Fruit fly (Drosophila melanogaster): Measurements from ENCODE around the gene pyx.

pyx gene

dm6 chr3L:217480-218118, 5.3 kb downstream of the pyx start, which contains the start of gene CG13877:
Gene CG13877 (plus strand): TSS chr3L:218068.
- no peak for TF ChIP-seq h (optimal IDR thresholded peaks at IDR 0.05)
- TF ChIP-seq ttk (optimal IDR thresholded peaks at IDR 0.05) = no peak
- TF ChIP-seq Sin3A (optimal IDR thresholded peaks at IDR 0.05) = no peak

DNA sequence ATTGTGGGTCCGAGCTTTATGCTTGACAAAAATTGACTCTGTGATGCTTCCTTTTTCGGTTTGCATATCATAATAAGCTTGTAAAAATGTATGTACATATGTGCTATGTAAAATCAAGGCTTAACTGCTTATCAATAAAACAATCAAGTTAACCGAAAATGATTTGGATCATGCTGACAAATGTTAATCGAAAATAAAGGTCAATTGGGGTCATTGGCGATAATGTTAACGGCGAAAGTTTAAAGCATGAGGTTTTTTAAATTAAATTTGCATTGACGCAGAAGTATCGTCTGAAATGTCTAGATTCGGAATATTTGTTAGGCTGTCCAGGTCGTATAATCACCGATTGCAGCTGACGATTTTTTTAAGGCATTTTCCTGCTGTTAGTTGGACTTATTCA, 6.5 kb downstream of the pyx start, which contains the start of gene Kaz1-ORFB:
Gene Kaz1-ORFB, plus strand, starts transcription at position 301 of the 400 bp plus-strand sequence.
- TF ChIP-seq ttk (optimal IDR thresholded peaks at IDR 0.05) (no peak), psq (optimal IDR thresholded peaks at IDR 0.05) (no peak), insv (optimal IDR thresholded peaks at IDR 0.05) (no peak), Sin3A (optimal IDR thresholded peaks at IDR 0.05) (no peak), Myc (optimal IDR thresholded peaks at IDR 0.05) (no peak), h (optimal IDR thresholded peaks at IDR 0.05) (no peak)

DNA sequence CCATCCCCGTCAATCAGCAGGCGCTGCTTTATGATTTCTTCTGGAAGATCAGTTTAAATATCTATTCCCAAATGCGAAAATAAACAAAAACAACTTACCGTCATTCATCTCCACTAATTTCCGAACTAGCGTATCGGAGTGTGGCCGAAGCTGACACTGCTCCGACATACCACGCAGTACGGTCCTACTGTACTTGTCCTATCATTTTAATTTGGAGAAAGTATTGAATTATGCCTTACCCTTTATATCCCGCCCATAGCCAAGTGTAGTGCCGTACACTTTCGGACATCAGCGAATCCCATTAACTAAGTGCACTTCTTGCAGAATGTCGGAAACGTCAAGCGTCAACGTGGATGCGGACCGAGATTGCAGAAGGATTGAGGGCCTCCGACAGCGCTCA, 10.3 kb downstream of the pyx start, which contains the start of the genes thoc7 and Dis3l2:
Gene thoc7, minus strand, starts transcription at position 168 of the 400 bp plus-strand sequence.
Gene Dis3l2, plus strand, starts transcription at position 190 of the 400 bp plus-strand sequence.
- TF ChIP-seq ttk (optimal IDR thresholded peaks at IDR 0.05) (no peak), insv (optimal IDR thresholded peaks at IDR 0.05) (no peak), Sin3A (optimal IDR thresholded peaks at IDR 0.05) (no peak), Myc (optimal IDR thresholded peaks at IDR 0.05) (no peak), psq (optimal IDR thresholded peaks at IDR 0.05) (no peak), h (optimal IDR thresholded peaks at IDR 0.05) (no peak)

DNA sequence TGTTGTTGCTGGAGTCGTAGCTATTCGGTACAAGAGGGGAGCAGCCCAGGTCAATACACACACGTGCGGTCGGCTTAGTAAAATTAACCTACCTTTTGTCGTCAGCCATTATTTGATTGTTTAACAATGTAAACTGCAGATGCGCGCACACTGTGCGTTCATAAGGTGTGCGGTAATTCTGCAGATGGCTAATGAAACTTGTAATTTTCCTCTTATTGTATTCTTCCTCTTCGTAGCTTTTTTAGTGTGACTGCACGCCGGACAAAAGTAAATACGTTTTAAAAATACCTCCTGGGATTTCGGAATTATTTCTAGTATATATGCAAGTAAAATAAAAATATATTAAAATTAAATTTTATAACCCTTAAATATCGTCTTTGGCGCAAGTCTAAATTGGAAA, 11.7 kb downstream of the pyx start, which contains the start of gene Prp4k:
Gene Prp4k, minus strand, starts transcription at position 258 of the 400 bp plus-strand sequence.
- TF ChIP-seq insv (optimal IDR thresholded peaks at IDR 0.05) (no peak), Sin3A (optimal IDR thresholded peaks at IDR 0.05) (no peak), Myc (optimal IDR thresholded peaks at IDR 0.05) (no peak), psq (optimal IDR thresholded peaks at IDR 0.05) (no peak), h (optimal IDR thresholded peaks at IDR 0.05) (no peak), ttk (optimal IDR thresholded peaks at IDR 0.05) (no peak)

- TF ChIP-seq insv (optimal IDR thresholded peaks at IDR 0.05) = no peak
- no peak for TF ChIP-seq Sin3A (optimal IDR thresholded peaks at IDR 0.05)
- no peak for TF ChIP-seq h (optimal IDR thresholded peaks at IDR 0.05)
- TF ChIP-seq Myc (optimal IDR thresholded peaks at IDR 0.05) = no peak
- no peak for TF ChIP-seq psq (optimal IDR thresholded peaks at IDR 0.05)
- TF ChIP-seq ttk (optimal IDR thresholded peaks at IDR 0.05) = no peak
Observed at dm6 chr3L:205723-206284, 17.1 kb downstream of the pyx start, which contains the start of the genes Gk1 and CG13876. Gene Gk1 (minus strand): TSS chr3L:205844. Gene CG13876 (plus strand): TSS chr3L:206134.

DNA sequence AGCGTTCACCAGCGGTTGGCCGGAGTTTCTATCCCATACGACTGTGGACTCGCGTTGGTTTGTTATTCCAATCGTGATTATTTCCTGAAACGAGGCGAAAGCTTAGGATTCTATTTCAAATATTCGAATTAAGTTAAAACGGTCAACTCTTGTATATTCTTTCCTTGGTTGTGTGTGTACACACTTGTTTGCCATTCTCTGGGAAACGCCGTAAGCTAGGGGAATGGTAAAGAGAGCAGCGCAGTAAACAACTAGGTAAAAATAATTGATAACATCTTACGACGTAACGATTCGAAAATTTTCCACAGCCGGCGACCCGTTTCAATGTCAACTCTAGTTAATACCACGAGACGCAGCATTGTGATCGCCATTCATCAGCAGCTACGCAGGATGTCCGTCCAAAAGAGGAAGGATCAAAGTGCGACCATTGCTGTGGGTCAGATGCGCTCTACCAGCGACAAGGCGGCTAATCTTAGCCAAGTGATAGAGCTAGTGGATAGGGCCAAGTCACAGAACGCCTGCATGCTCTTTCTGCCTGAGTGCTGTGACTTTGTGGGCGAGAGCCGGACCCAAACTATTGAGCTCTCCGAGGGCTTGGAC, 19.2 kb downstream of the pyx start, which contains the start of gene NitFhit:
Gene NitFhit, plus strand, starts transcription at position 195 of the 600 bp plus-strand sequence.
- TF ChIP-seq h (optimal IDR thresholded peaks at IDR 0.05) (no peak), insv (optimal IDR thresholded peaks at IDR 0.05) (no peak), Myc (optimal IDR thresholded peaks at IDR 0.05) (no peak), ttk (optimal IDR thresholded peaks at IDR 0.05) (no peak), psq (optimal IDR thresholded peaks at IDR 0.05) (no peak), Sin3A (optimal IDR thresholded peaks at IDR 0.05) (no peak)

- TF ChIP-seq insv (optimal IDR thresholded peaks at IDR 0.05) (no peak), psq (optimal IDR thresholded peaks at IDR 0.05) (no peak), Myc (optimal IDR thresholded peaks at IDR 0.05) (no peak)
Observed at dm6 chr3L:199754-200596, 22.9 kb downstream of the pyx start, which contains the start of the genes rno and mri. Gene rno (minus strand): TSS chr3L:199762. Gene mri (plus strand): TSS chr3L:200174.

DNA sequence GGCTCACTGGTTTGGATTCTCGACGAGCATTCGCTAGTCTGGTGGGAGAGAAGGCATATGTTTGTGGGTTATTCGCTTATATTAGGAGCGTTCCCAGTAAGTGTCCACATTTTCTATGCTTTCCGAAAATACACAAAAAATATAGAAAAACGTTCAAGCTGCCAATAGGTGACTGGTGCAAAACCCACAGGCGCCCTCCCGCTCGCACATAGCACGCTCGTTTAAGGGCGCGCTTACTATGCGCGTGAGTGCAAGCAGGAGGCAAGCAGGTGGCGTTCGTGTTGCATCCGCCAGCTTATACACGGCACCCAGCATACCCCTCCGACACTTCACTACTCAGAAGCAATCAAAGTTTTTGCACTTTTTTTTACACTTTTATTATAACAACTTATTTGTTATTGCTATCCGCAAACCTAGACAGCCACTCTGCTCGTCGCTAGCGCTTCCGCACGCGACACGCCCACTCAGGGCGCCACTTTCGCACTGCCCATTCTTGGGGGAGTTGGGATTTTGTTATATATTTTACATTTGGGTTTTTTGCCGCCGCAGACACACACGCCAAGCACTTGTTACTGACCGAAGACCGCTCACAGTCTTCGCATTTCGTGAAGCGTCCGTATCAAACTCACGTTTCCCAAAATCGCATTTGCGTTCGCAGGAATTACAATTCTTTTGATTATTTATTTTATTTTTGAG, 23.7 kb downstream of the pyx start:
- no peak for TF ChIP-seq h (optimal IDR thresholded peaks at IDR 0.05)
- TF ChIP-seq Myc (optimal IDR thresholded peaks at IDR 0.05) = no peak
- no peak for TF ChIP-seq insv (optimal IDR thresholded peaks at IDR 0.05)
- no peak for TF ChIP-seq psq (optimal IDR thresholded peaks at IDR 0.05)
- no peak for TF ChIP-seq Sin3A (optimal IDR thresholded peaks at IDR 0.05)
- no peak for TF ChIP-seq ttk (optimal IDR thresholded peaks at IDR 0.05)

- TF ChIP-seq ttk (optimal IDR thresholded peaks at IDR 0.05) (no peak), insv (optimal IDR thresholded peaks at IDR 0.05) (no peak), h (optimal IDR thresholded peaks at IDR 0.05) (no peak), Sin3A (optimal IDR thresholded peaks at IDR 0.05) (no peak), psq (optimal IDR thresholded peaks at IDR 0.05) (no peak), Myc (optimal IDR thresholded peaks at IDR 0.05) (no peak)
Observed at dm6 chr3L:184251-184650, 38.6 kb downstream of the pyx start, which contains the start of the genes CG34140, Mkp and Mtch. Gene CG34140 (minus strand): TSS chr3L:184424. Gene Mkp (minus strand): TSS chr3L:184540. Gene Mtch (plus strand): TSS chr3L:184626.

dm6 chr3L:180262-180543, 42.7 kb downstream of the pyx start:
- no peak for TF ChIP-seq psq (optimal IDR thresholded peaks at IDR 0.05)

Data from Kc167 (cell line).